Fruit fly (Drosophila melanogaster) whole organism, prepupa: ENCODE measurements around the gene Taf9.
A peak's percentile ranks its signal among the peaks of the same experiment; 100 is the strongest.

Experiments
- Blimp-1 ChIP-seq: fragments of 200-800 bp; sonication (Bioruptor generic); optimal IDR thresholded peaks from 3 replicates; lab custom pipeline; 2017; ENCODE audit warnings: missing biosample characterization, missing genetic modification characterization, mild to moderate bottlenecking, moderate library complexity, missing genetic modification reagents
- CG10669 ChIP-seq: fragments of 200-800 bp; sonication (Bioruptor generic); optimal IDR thresholded peaks from 3 replicates; lab custom pipeline; 2018; ENCODE audit warnings: missing biosample characterization, mild to moderate bottlenecking, missing genetic modification characterization, moderate library complexity
- CG11294 ChIP-seq: fragments of 200-800 bp; sonication (Bioruptor generic); IDR thresholded peaks from 2 replicates; pipeline ENCODE4 v1.3.6; 2022; ENCODE audit warnings: missing biosample characterization, missing genetic modification characterization
- CG11762 ChIP-seq: fragments of 200-800 bp; sonication (Bioruptor generic); optimal IDR thresholded peaks from 3 replicates; lab custom pipeline; 2016; ENCODE audit warnings: missing biosample characterization, missing genetic modification characterization; ENCODE audit not compliant: insufficient read depth
- CG11902 ChIP-seq: fragments of 200-800 bp; sonication (Bioruptor generic); optimal IDR thresholded peaks from 3 replicates; lab custom pipeline; 2016; ENCODE audit warnings: missing biosample characterization, missing genetic modification characterization
- CG1621 ChIP-seq: fragments of 200-800 bp; sonication (Bioruptor generic); optimal IDR thresholded peaks from 3 replicates; lab custom pipeline; 2018; ENCODE audit warnings: missing biosample characterization, mild to moderate bottlenecking, missing genetic modification characterization
- CG3032 ChIP-seq: fragments of 200-800 bp; optimal IDR thresholded peaks from 2 replicates; lab custom pipeline; 2019; ENCODE audit warnings: missing biosample characterization, mild to moderate bottlenecking, missing genetic modification characterization, moderate library complexity
- CG31627 ChIP-seq: fragments of 200-800 bp; sonication (Bioruptor generic); optimal IDR thresholded peaks from 3 replicates; lab custom pipeline; 2016; ENCODE audit warnings: missing biosample characterization, missing genetic modification characterization
- CG32006 ChIP-seq: fragments of 200-800 bp; sonication (Bioruptor generic); optimal IDR thresholded peaks from 3 replicates; lab custom pipeline; 2017; ENCODE audit warnings: missing biosample characterization, mild to moderate bottlenecking, missing genetic modification characterization
- CG34406 ChIP-seq: fragments of 200-800 bp; sonication (Bioruptor generic); optimal IDR thresholded peaks from 3 replicates; lab custom pipeline; 2016; ENCODE audit warnings: missing biosample characterization, missing genetic modification characterization
- CG6163 ChIP-seq: fragments of 200-800 bp; sonication (Bioruptor generic); IDR thresholded peaks from 3 replicates; pipeline ENCODE4 v1.3.6; 2022; ENCODE audit warnings: missing biosample characterization, missing genetic modification characterization
- CG6276 ChIP-seq: fragments of 200-800 bp; sonication (Bioruptor generic); optimal IDR thresholded peaks from 2 replicates; lab custom pipeline; 2017; ENCODE audit warnings: missing biosample characterization, mild to moderate bottlenecking, missing genetic modification characterization
- CG6792 ChIP-seq: fragments of 200-800 bp; sonication (Bioruptor generic); optimal IDR thresholded peaks from 3 replicates; lab custom pipeline; 2016; ENCODE audit warnings: missing biosample characterization, missing genetic modification characterization
- CG6808 ChIP-seq: fragments of 200-800 bp; sonication (Bioruptor generic); optimal IDR thresholded peaks from 3 replicates; lab custom pipeline; 2017; ENCODE audit warnings: missing biosample characterization, missing genetic modification characterization, mild to moderate bottlenecking, moderate library complexity, missing genetic modification reagents
- CG6854 ChIP-seq: fragments of 200-800 bp; sonication (Bioruptor generic); optimal IDR thresholded peaks from 2 replicates; lab custom pipeline; 2017; ENCODE audit warnings: missing biosample characterization, mild to moderate bottlenecking, missing genetic modification characterization
- CG7368 ChIP-seq: fragments of 200-800 bp; sonication (Bioruptor generic); optimal IDR thresholded peaks from 3 replicates; lab custom pipeline; 2016; ENCODE audit warnings: missing biosample characterization, missing genetic modification characterization
- CG8119 ChIP-seq: fragments of 200-800 bp; sonication (Bioruptor generic); IDR thresholded peaks from 3 replicates; pipeline ENCODE4 v1.3.6; 2022; ENCODE audit warnings: missing biosample characterization, missing genetic modification characterization
- CG8319 ChIP-seq: fragments of 200-800 bp; sonication (Bioruptor generic); optimal IDR thresholded peaks from 3 replicates; lab custom pipeline; 2016; ENCODE audit warnings: missing biosample characterization, missing genetic modification characterization
- CG8632 ChIP-seq: fragments of 200-800 bp; sonication (Bioruptor generic); optimal IDR thresholded peaks from 3 replicates; lab custom pipeline; 2016; ENCODE audit warnings: missing biosample characterization, missing genetic modification characterization
- CG9139 ChIP-seq: fragments of 200-800 bp; sonication (Bioruptor generic); optimal IDR thresholded peaks from 3 replicates; lab custom pipeline; 2017; ENCODE audit warnings: missing biosample characterization, mild to moderate bottlenecking, missing genetic modification characterization
- Eip78C ChIP-seq: fragments of 200-800 bp; sonication (Bioruptor generic); peaks from one replicate; lab custom pipeline; 2016; ENCODE audit warnings: missing biosample characterization, missing genetic modification characterization
- Eip93F ChIP-seq: fragments of 200-800 bp; sonication (Bioruptor generic); optimal IDR thresholded peaks from 2 replicates; lab custom pipeline; 2016; ENCODE audit warnings: missing biosample characterization, mild to moderate bottlenecking, missing genetic modification characterization
- Ets96B ChIP-seq: fragments of 200-800 bp; optimal IDR thresholded peaks from 2 replicates; lab custom pipeline; 2019; ENCODE audit warnings: missing biosample characterization, mild to moderate bottlenecking, missing genetic modification characterization, moderate library complexity
- Gug ChIP-seq: fragments of 200-800 bp; sonication (Bioruptor generic); IDR thresholded peaks from 2 replicates; pipeline ENCODE4 v1.3.6; 2022; ENCODE audit warnings: missing biosample characterization, missing genetic modification characterization
- Hr38 ChIP-seq: sonication (Bioruptor generic); optimal IDR thresholded peaks from 2 replicates; lab custom pipeline; 2016; ENCODE audit warnings: missing biosample characterization, missing genetic modification characterization
- Hr39 ChIP-seq: fragments of 200-800 bp; sonication (Bioruptor generic); optimal IDR thresholded peaks from 2 replicates; lab custom pipeline; 2016; ENCODE audit warnings: missing biosample characterization, missing genetic modification characterization
- Met ChIP-seq: fragments of 200-800 bp; sonication (Bioruptor generic); optimal IDR thresholded peaks from 3 replicates; lab custom pipeline; 2016; ENCODE audit warnings: missing biosample characterization, missing genetic modification characterization
- OdsH ChIP-seq: fragments of 200-800 bp; sonication (Bioruptor generic); optimal IDR thresholded peaks from 3 replicates; lab custom pipeline; 2016; ENCODE audit warnings: missing biosample characterization, missing genetic modification characterization
- Sox102F ChIP-seq: fragments of 200-800 bp; sonication (Bioruptor generic); optimal IDR thresholded peaks from 2 replicates; lab custom pipeline; 2016; ENCODE audit warnings: missing biosample characterization, mild to moderate bottlenecking, missing genetic modification characterization
- Sox14 ChIP-seq: fragments of 200-800 bp; sonication (Bioruptor generic); optimal IDR thresholded peaks from 3 replicates; lab custom pipeline; 2016; ENCODE audit warnings: missing biosample characterization, missing genetic modification characterization
- Sox15 ChIP-seq: fragments of 200-800 bp; sonication (Bioruptor generic); optimal IDR thresholded peaks from 3 replicates; lab custom pipeline; 2016; ENCODE audit warnings: missing biosample characterization, missing genetic modification characterization
- achi ChIP-seq: fragments of 200-800 bp; sonication (Bioruptor generic); optimal IDR thresholded peaks from 3 replicates; lab custom pipeline; 2016; ENCODE audit warnings: missing biosample characterization, missing genetic modification characterization
- acj6 ChIP-seq: fragments of 200-800 bp; sonication (Bioruptor generic); optimal IDR thresholded peaks from 3 replicates; lab custom pipeline; 2016; ENCODE audit warnings: missing biosample characterization, missing genetic modification characterization
- cyc ChIP-seq: fragments of 200-800 bp; sonication (Bioruptor generic); optimal IDR thresholded peaks from 3 replicates; lab custom pipeline; 2016; ENCODE audit warnings: missing biosample characterization, missing genetic modification characterization
- dac ChIP-seq: fragments of 200-800 bp; sonication (Bioruptor generic); optimal IDR thresholded peaks from 2 replicates; lab custom pipeline; 2017; ENCODE audit warnings: missing biosample characterization, mild to moderate bottlenecking, missing genetic modification characterization
- eg ChIP-seq: fragments of 200-800 bp; sonication (Bioruptor generic); IDR thresholded peaks from 3 replicates; pipeline ENCODE4 v1.3.6; 2022; ENCODE audit warnings: missing biosample characterization, missing genetic modification characterization
- esn ChIP-seq: fragments of 200-800 bp; sonication (Bioruptor generic); optimal IDR thresholded peaks from 2 replicates; lab custom pipeline; 2016; ENCODE audit warnings: missing biosample characterization, mild to moderate bottlenecking, missing genetic modification characterization, moderate library complexity
- fd59A ChIP-seq: fragments of 200-800 bp; sonication (Bioruptor generic); optimal IDR thresholded peaks from 2 replicates; lab custom pipeline; 2017; ENCODE audit warnings: missing biosample characterization, mild to moderate bottlenecking, missing genetic modification characterization, missing genetic modification reagents
- fkh ChIP-seq: fragments of 200-800 bp; sonication (Bioruptor generic); optimal IDR thresholded peaks from 3 replicates; lab custom pipeline; 2017; ENCODE audit warnings: missing biosample characterization, mild to moderate bottlenecking, missing genetic modification characterization, moderate library complexity
- lz ChIP-seq: fragments of 200-800 bp; sonication (Bioruptor generic); optimal IDR thresholded peaks from 3 replicates; lab custom pipeline; 2016; ENCODE audit warnings: missing biosample characterization, missing genetic modification characterization
- net ChIP-seq: fragments of 200-800 bp; sonication (Bioruptor generic); optimal IDR thresholded peaks from 3 replicates; lab custom pipeline; 2016; ENCODE audit warnings: missing biosample characterization, missing genetic modification characterization
- pdm3 ChIP-seq: fragments of 200-800 bp; sonication (Bioruptor generic); optimal IDR thresholded peaks from 3 replicates; lab custom pipeline; 2016; ENCODE audit warnings: missing biosample characterization, missing genetic modification characterization
- spab ChIP-seq: fragments of 200-800 bp; sonication (Bioruptor generic); optimal IDR thresholded peaks from 2 replicates; lab custom pipeline; 2017; ENCODE audit warnings: missing biosample characterization, mild to moderate bottlenecking, missing genetic modification characterization, missing genetic modification reagents
- svp ChIP-seq: fragments of 200-800 bp; sonication (Bioruptor generic); peaks from one replicate; lab custom pipeline; 2016; ENCODE audit warnings: missing biosample characterization, missing genetic modification characterization
- vri ChIP-seq: fragments of 200-800 bp; sonication (Bioruptor generic); optimal IDR thresholded peaks from 3 replicates; lab custom pipeline; 2016; ENCODE audit warnings: missing biosample characterization, mild to moderate bottlenecking, missing genetic modification characterization

Taf9 gene

dm6 chrX:17880269-17880889 is 38.4 kb downstream of the Taf9 start (continued):
- peak; percentile 72 for TF ChIP-seq CG6808 (GFP tag; lab: Kevin White, UChicago)
- peak; percentile 83 for TF ChIP-seq CG11902
- peak; percentile 91 for TF ChIP-seq acj6
- peak; percentile 95 for TF ChIP-seq CG32006 (GFP tag; lab: Kevin White, UChicago)
- TF ChIP-seq CG6792 (GFP tag; lab: Kevin White, UChicago): peak; percentile 88
- peak; percentile 97 for TF ChIP-seq eg (GFP tag; lab: Robert Waterston, UW)
- TF ChIP-seq CG8319 (GFP tag; lab: Kevin White, UChicago): peak; percentile 77
- peak; percentile 97 for TF ChIP-seq svp (GFP tag; lab: Kevin White, UChicago)
- TF ChIP-seq CG31627 (GFP tag; lab: Kevin White, UChicago): peak; percentile 97
- peak; percentile 77 for TF ChIP-seq CG10669 (GFP tag; lab: Kevin White, UChicago)
- peak; percentile 93 for TF ChIP-seq Sox102F (GFP tag; lab: Kevin White, UChicago)
- peak; percentile 92 for TF ChIP-seq CG8119 (GFP tag; lab: Robert Waterston, UW)
- peak; percentile 92 for TF ChIP-seq CG6163
- TF ChIP-seq CG6276: peak; percentile 89
- peak; percentile 89 for TF ChIP-seq Gug (GFP tag; lab: Robert Waterston, UW)
- TF ChIP-seq pdm3 (GFP tag; lab: Kevin White, UChicago): peak; percentile 96
- TF ChIP-seq vri (GFP tag; lab: Kevin White, UChicago): peak; percentile 93

DNA sequence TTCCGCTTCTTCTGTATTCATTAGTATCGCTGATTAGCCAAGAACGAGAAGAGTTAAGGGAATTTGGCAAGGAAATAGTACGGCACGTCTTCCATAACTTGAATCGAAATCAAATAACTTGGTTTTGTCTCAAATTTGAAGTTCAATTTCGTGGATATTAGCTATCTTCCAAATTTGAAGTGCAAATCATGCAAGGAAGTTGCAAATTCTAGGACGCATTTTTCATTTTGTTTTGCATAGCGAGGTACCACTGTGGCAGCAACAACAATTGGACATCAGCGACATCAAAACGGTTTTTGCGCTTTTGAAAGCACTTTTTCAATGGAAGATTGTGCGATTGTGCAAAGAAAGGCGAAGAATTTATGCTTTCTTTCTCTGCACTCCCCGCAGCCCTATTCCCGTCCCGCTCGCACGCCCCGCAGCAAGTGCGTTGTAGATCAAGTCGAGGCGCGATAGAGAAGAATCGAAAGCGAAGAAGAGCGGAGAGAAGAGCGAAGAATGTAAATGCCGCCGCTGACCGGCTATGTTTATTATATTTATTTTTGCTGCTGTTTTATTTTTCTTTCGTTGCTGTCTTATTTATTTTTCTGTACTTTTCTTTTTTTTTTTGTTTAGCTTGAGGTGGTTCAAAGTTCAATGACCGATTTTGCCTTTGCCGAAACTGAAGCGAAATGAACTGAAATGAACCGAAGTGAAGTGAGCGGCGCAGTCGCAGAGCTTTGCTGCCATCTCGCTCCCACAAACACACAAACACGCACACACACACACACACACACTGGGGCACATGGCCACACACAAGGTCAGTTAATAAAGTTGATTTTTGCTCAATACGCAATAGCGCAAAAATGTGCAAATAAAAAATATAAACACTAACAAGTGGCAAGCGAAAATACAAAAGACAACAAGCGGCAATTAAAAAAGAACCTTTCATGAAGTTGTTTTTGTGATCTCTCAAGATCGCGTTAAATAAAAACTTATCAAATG is 39.5 kb downstream of the Taf9 start:
- peak; percentile 44 for TF ChIP-seq Sox15 (GFP tag; lab: Kevin White, UChicago)
- TF ChIP-seq CG10669 (GFP tag; lab: Kevin White, UChicago): peak; percentile 38
- peak; percentile 53 for TF ChIP-seq CG6276
- peak; percentile 80 for TF ChIP-seq pdm3 (GFP tag; lab: Kevin White, UChicago)
- no peak for TF ChIP-seq CG6854 (GFP tag; lab: Kevin White, UChicago)
- TF ChIP-seq CG8632 (GFP tag; lab: Kevin White, UChicago): peak; percentile 30
- peak; percentile 81 for TF ChIP-seq cyc (GFP tag; lab: Kevin White, UChicago)
- peak; percentile 67 for TF ChIP-seq acj6
- peak; percentile 81 for TF ChIP-seq CG11294
- TF ChIP-seq net (GFP tag; lab: Kevin White, UChicago): peak; percentile 65
- no peak for TF ChIP-seq Hr38 (GFP tag; lab: Kevin White, UChicago)
- TF ChIP-seq CG3032 (tag; lab: Kevin White, UChicago): no peak
- no peak for TF ChIP-seq Blimp-1 (GFP tag; lab: Kevin White, UChicago)
- peak; percentile 50 for TF ChIP-seq CG11902
- peak; percentile 78 for TF ChIP-seq esn (GFP tag; lab: Kevin White, UChicago)
- peak; percentile 68 for TF ChIP-seq Sox102F (GFP tag; lab: Kevin White, UChicago)
- TF ChIP-seq Eip93F (GFP tag; lab: Kevin White, UChicago): peak; percentile 54
- TF ChIP-seq lz (GFP tag; lab: Kevin White, UChicago): peak; percentile 78
- peak; percentile 37 for TF ChIP-seq CG34406
- TF ChIP-seq Sox14: peak; percentile 69
- peak; percentile 67 for TF ChIP-seq OdsH (GFP tag; lab: Kevin White, UChicago)
- TF ChIP-seq Ets96B (tag; lab: Kevin White, UChicago): peak; percentile 16
- peak; percentile 73 for TF ChIP-seq Gug (GFP tag; lab: Robert Waterston, UW)
- peak; percentile 25 for TF ChIP-seq CG11762 (GFP tag; lab: Kevin White, UChicago)
- peak; percentile 77 for TF ChIP-seq Met
- peak; percentile 58 for TF ChIP-seq CG6792 (GFP tag; lab: Kevin White, UChicago)
- TF ChIP-seq Hr39 (GFP tag; lab: Kevin White, UChicago): peak; percentile 88
- TF ChIP-seq vri (GFP tag; lab: Kevin White, UChicago): peak; percentile 48
- peak; percentile 14 for TF ChIP-seq fd59A (GFP tag; lab: Kevin White, UChicago)
- peak; percentile 14 for TF ChIP-seq fkh
- TF ChIP-seq CG1621 (tag; lab: Kevin White, UChicago): peak; percentile 14
- no peak for TF ChIP-seq CG9139 (GFP tag; lab: Kevin White, UChicago)
- peak; percentile 62 for TF ChIP-seq CG7368 (GFP tag; lab: Kevin White, UChicago)
- peak; percentile 85 for TF ChIP-seq Eip78C (GFP tag; lab: Kevin White, UChicago)
- no peak for TF ChIP-seq spab (GFP tag; lab: Kevin White, UChicago)
- TF ChIP-seq achi (GFP tag; lab: Kevin White, UChicago): peak; percentile 45
- TF ChIP-seq dac (GFP tag; lab: Kevin White, UChicago): peak; percentile 15
- peak; percentile 83 for TF ChIP-seq CG31627 (GFP tag; lab: Kevin White, UChicago)
